Worm (Caenorhabditis elegans) whole organism, early embryonic: ENCODE data around the gene ddn-3.

Source experiments
- B0310.2 ChIP-seq: sonication (generic microtip); optimal IDR thresholded peaks from 2 replicates; lab custom pipeline; 2016; ENCODE audit warnings: mild to moderate bottlenecking, missing genetic modification characterization, missing compliant biosample characterization
- F13C5.2 ChIP-seq: sonication (generic microtip); optimal IDR thresholded peaks from 2 replicates; lab custom pipeline; 2017; ENCODE audit warnings: mild to moderate bottlenecking, missing genetic modification characterization, inconsistent platforms, missing compliant biosample characterization
- aly-1 ChIP-seq: sonication (generic microtip); optimal IDR thresholded peaks from 2 replicates; lab custom pipeline; 2016; ENCODE audit warnings: missing genetic modification characterization, missing compliant biosample characterization
- ama-1 ChIP-seq: fragments of 150-350 bp; optimal IDR thresholded peaks from 2 replicates; lab custom pipeline; 2014
- ceh-13 ChIP-seq: fragments of 200-800 bp; sonication (Bioruptor generic); optimal IDR thresholded peaks from 2 replicates; lab custom pipeline; 2018; ENCODE audit warnings: mild to moderate bottlenecking, missing genetic modification characterization, missing compliant biosample characterization
- ceh-36 ChIP-seq: sonication (generic microtip); optimal IDR thresholded peaks from 2 replicates; lab custom pipeline; 2016; ENCODE audit warnings: missing genetic modification characterization, inconsistent platforms, missing compliant biosample characterization
- ets-7 ChIP-seq: sonication (generic microtip); optimal IDR thresholded peaks from 2 replicates; lab custom pipeline; 2016; ENCODE audit warnings: missing genotype, missing genetic modification characterization, missing compliant biosample characterization
- flt-1 ChIP-seq: fragments of 200-800 bp; sonication (Bioruptor generic); IDR thresholded peaks from 2 replicates; pipeline ENCODE4 v1.3.6; 2022; ENCODE audit warnings: missing genetic modification characterization, missing compliant biosample characterization
- hmbx-1 ChIP-seq: sonication (generic microtip); optimal IDR thresholded peaks from 2 replicates; lab custom pipeline; 2016; ENCODE audit warnings: mild to moderate bottlenecking, missing genetic modification characterization, missing compliant biosample characterization
- hmg-4 ChIP-seq: fragments of 200-800 bp; sonication (Bioruptor generic); optimal IDR thresholded peaks from 2 replicates; lab custom pipeline; 2018; ENCODE audit warnings: mild to moderate bottlenecking, missing genetic modification characterization, missing compliant biosample characterization
- hnd-1 ChIP-seq: sonication (generic microtip); optimal IDR thresholded peaks from 2 replicates; lab custom pipeline; 2016; ENCODE audit warnings: missing genetic modification characterization, missing compliant biosample characterization
- pes-1 ChIP-seq: fragments of 200-800 bp; sonication (Bioruptor generic); IDR thresholded peaks from 2 replicates; pipeline ENCODE4 v1.3.6; 2022; ENCODE audit warnings: missing genetic modification reagents, missing genetic modification characterization, missing compliant biosample characterization
- scrt-1 ChIP-seq: fragments of 200-800 bp; sonication (Bioruptor generic); IDR thresholded peaks from 2 replicates; pipeline ENCODE4 v1.3.6; 2022; ENCODE audit warnings: missing genetic modification characterization, missing compliant biosample characterization
- sea-1 ChIP-seq: fragments of 200-800 bp; sonication (Bioruptor generic); conservative IDR thresholded peaks from 2 replicates; pipeline ENCODE4 v1.3.6; 2022; ENCODE audit warnings: missing genetic modification characterization, missing compliant biosample characterization
- tbx-11 ChIP-seq: fragments of 200-800 bp; sonication (Bioruptor generic); IDR thresholded peaks from 2 replicates; pipeline ENCODE4 v1.3.6; 2022; ENCODE audit warnings: missing genetic modification characterization, missing compliant biosample characterization
- tbx-37 ChIP-seq: fragments of 200-800 bp; sonication (Bioruptor generic); conservative IDR thresholded peaks from 2 replicates; pipeline ENCODE4 v1.3.6; 2022; ENCODE audit warnings: missing genetic modification reagents, missing genetic modification characterization, missing compliant biosample characterization
- tra-4 ChIP-seq: sonication (generic microtip); optimal IDR thresholded peaks from 2 replicates; lab custom pipeline; 2017; ENCODE audit warnings: missing genetic modification characterization, missing compliant biosample characterization

ddn-3 gene

ce11 chrV:14331477-14331876 is 20.5 kb upstream of the ddn-3 start, which contains the start of gene F47B8.8:
F47B8.8 (plus strand) TSS chrV:14331733.
- TF ChIP-seq B0310.2 (tag; lab: Kevin White, UChicago) (no peak), scrt-1 (GFP tag; lab: Robert Waterston, UW) (no peak), ets-7 (tag; lab: Kevin White, UChicago) (no peak), tbx-37 (no peak), hmg-4 (GFP tag; lab: Kevin White, UChicago) (no peak), flt-1 (no peak), pes-1 (GFP tag; lab: Robert Waterston, UW) (no peak), aly-1 (no peak), hnd-1 (tag; lab: Kevin White, UChicago) (no peak), ceh-36 (tag; lab: Kevin White, UChicago) (no peak)

- TF ChIP-seq F13C5.2 (tag; lab: Kevin White, UChicago) (no peak), sea-1 (GFP tag; lab: Robert Waterston, UW) (no peak), ama-1 (no peak), ceh-36 (tag; lab: Kevin White, UChicago) (no peak), hmbx-1 (tag; lab: Kevin White, UChicago) (no peak), ets-7 (tag; lab: Kevin White, UChicago) (no peak), tbx-11 (GFP tag; lab: Robert Waterston, UW) (no peak), hmg-4 (GFP tag; lab: Kevin White, UChicago) (no peak), B0310.2 (tag; lab: Kevin White, UChicago) (no peak), hnd-1 (tag; lab: Kevin White, UChicago) (no peak)
Observed at ce11 chrV:14328806-14329205, 17.8 kb upstream of the ddn-3 start, which contains the start of gene pepm-1. pepm-1 (plus strand) TSS chrV:14329106.

ce11 chrV:14327776-14328175 is 16.8 kb upstream of the ddn-3 start, which contains the start of gene F47B8.5:
F47B8.5 (minus strand) TSS chrV:14327876.
- TF ChIP-seq pes-1 (GFP tag; lab: Robert Waterston, UW), result no peak
- no peak for TF ChIP-seq ets-7 (tag; lab: Kevin White, UChicago)
- no peak for TF ChIP-seq B0310.2 (tag; lab: Kevin White, UChicago)
- TF ChIP-seq ceh-13 (GFP tag; lab: Kevin White, UChicago), result no peak
- no peak for TF ChIP-seq tbx-37
- no peak for TF ChIP-seq scrt-1 (GFP tag; lab: Robert Waterston, UW)
- no peak for TF ChIP-seq tra-4 (tag; lab: Kevin White, UChicago)
- no peak for TF ChIP-seq tbx-11 (GFP tag; lab: Robert Waterston, UW)
- TF ChIP-seq hnd-1 (tag; lab: Kevin White, UChicago), result no peak
- TF ChIP-seq flt-1, result no peak
- TF ChIP-seq aly-1, result no peak
- TF ChIP-seq ceh-36 (tag; lab: Kevin White, UChicago), result no peak
- no peak for TF ChIP-seq sea-1 (GFP tag; lab: Robert Waterston, UW)
- TF ChIP-seq F13C5.2 (tag; lab: Kevin White, UChicago), result no peak
- no peak for TF ChIP-seq ama-1
- no peak for TF ChIP-seq hmg-4 (GFP tag; lab: Kevin White, UChicago)
- no peak for TF ChIP-seq hmbx-1 (tag; lab: Kevin White, UChicago)

- TF ChIP-seq pes-1 (GFP tag; lab: Robert Waterston, UW), result no peak
- TF ChIP-seq tra-4 (tag; lab: Kevin White, UChicago), result no peak
- peak; percentile 26 for TF ChIP-seq aly-1
Observed at ce11 chrV:14324502-14325467, 13.8 kb upstream of the ddn-3 start, which contains the start of the genes F47B8.4 and F47B8.18. F47B8.4 (minus strand) TSS chrV:14324673. F47B8.18 (minus strand) TSS chrV:14325464.

- no peak for TF ChIP-seq pes-1 (GFP tag; lab: Robert Waterston, UW)
- TF ChIP-seq flt-1, result no peak
- TF ChIP-seq tbx-37, result no peak
- no peak for TF ChIP-seq ceh-13 (GFP tag; lab: Kevin White, UChicago)
- TF ChIP-seq scrt-1 (GFP tag; lab: Robert Waterston, UW), result no peak
- no peak for TF ChIP-seq F13C5.2 (tag; lab: Kevin White, UChicago)
- no peak for TF ChIP-seq aly-1
- no peak for TF ChIP-seq tbx-11 (GFP tag; lab: Robert Waterston, UW)
- TF ChIP-seq hmbx-1 (tag; lab: Kevin White, UChicago), result no peak
- no peak for TF ChIP-seq B0310.2 (tag; lab: Kevin White, UChicago)
- TF ChIP-seq ceh-36 (tag; lab: Kevin White, UChicago), result no peak
- TF ChIP-seq sea-1 (GFP tag; lab: Robert Waterston, UW), result no peak
Observed at ce11 chrV:14322743-14323142, 11.7 kb upstream of the ddn-3 start, which contains the start of gene F47B8.3. F47B8.3 (minus strand) TSS chrV:14323003.

ce11 chrV:14320730-14321319 is 9.8 kb upstream of the ddn-3 start:
- no peak for TF ChIP-seq hnd-1 (tag; lab: Kevin White, UChicago)
- 0 out of 2 replicates have a peak, but pooled peaks have one; percentile 21 for TF ChIP-seq sea-1 (GFP tag; lab: Robert Waterston, UW)

ce11 chrV:14320246-14320645 is 9.2 kb upstream of the ddn-3 start, which contains the start of gene F47B8.14:
F47B8.14 (plus strand) TSS chrV:14320546.
- TF ChIP-seq flt-1 (no peak), hmbx-1 (tag; lab: Kevin White, UChicago) (no peak), tbx-11 (GFP tag; lab: Robert Waterston, UW) (no peak), ceh-13 (GFP tag; lab: Kevin White, UChicago) (no peak), F13C5.2 (tag; lab: Kevin White, UChicago) (no peak), hnd-1 (tag; lab: Kevin White, UChicago) (no peak), ceh-36 (tag; lab: Kevin White, UChicago) (no peak), pes-1 (GFP tag; lab: Robert Waterston, UW) (no peak), tra-4 (tag; lab: Kevin White, UChicago) (no peak), B0310.2 (tag; lab: Kevin White, UChicago) (no peak), aly-1 (no peak), scrt-1 (GFP tag; lab: Robert Waterston, UW) (no peak), sea-1 (GFP tag; lab: Robert Waterston, UW) (no peak)
